Fruit fly (Drosophila melanogaster) whole organism, adult: ENCODE data around the gene CG7367.

Experiments used
- Clk ChIP-seq: fragments of 200-800 bp; sonication (Bioruptor generic); optimal IDR thresholded peaks from 2 replicates; lab custom pipeline; 2017; ENCODE audit warnings: missing biosample characterization, missing genetic modification characterization
- bab1 ChIP-seq: fragments of 200-800 bp; sonication (Bioruptor generic); optimal IDR thresholded peaks from 3 replicates; lab custom pipeline; 2019; ENCODE audit warnings: missing biosample characterization, mild to moderate bottlenecking, missing genetic modification characterization, moderate library complexity
- tj ChIP-seq: fragments of 200-800 bp; sonication (Bioruptor generic); optimal IDR thresholded peaks from 3 replicates; lab custom pipeline; 2017; ENCODE audit warnings: missing biosample characterization, mild to moderate bottlenecking, missing genetic modification characterization, moderate library complexity

DNA sequence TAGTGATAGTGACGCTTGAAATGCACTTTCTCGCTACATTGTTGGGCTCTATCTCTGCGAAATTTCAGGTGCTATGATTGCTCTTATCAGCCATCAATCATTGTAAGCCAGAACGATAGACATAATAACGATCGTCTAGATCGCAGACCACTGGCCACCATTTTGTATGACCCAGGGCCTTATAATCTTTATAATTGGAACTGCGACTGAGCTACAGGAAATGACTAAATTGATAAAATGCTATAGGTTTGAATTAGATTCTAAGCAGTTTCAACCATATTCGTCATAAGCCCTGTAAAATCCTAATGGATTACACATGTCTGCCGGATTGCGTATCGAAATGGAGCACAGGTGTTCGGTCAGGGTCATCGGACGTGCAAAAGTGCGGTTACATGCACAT, 49.7 kb downstream of the CG7367 start:
- TF ChIP-seq Clk = no peak
- TF ChIP-seq tj = no peak
- no peak for TF ChIP-seq bab1 (GFP tag; lab: Kevin White, UChicago)
